Worm (Caenorhabditis elegans) whole organism, L4 larva: ENCODE data around the gene str-220.

Experiments
- Y48G9A.11 ChIP-seq: fragments of 200-800 bp; sonication (Bioruptor generic); IDR thresholded peaks from 2 replicates; pipeline ENCODE4 v1.3.6; 2022; ENCODE audit warnings: missing genetic modification reagents, missing genetic modification characterization, missing compliant biosample characterization
- Y5F2A.4 ChIP-seq: fragments of 200-800 bp; sonication (Bioruptor generic); optimal IDR thresholded peaks from 2 replicates; lab custom pipeline; 2018; ENCODE audit warnings: mild to moderate bottlenecking, missing genetic modification characterization, missing compliant biosample characterization
- aha-1 ChIP-seq: fragments of 150-350 bp; peaks from one replicate; lab custom pipeline; 2014; ENCODE audit warnings: missing biosample characterization, missing genetic modification characterization
- aly-2 ChIP-seq: sonication (generic microtip); optimal IDR thresholded peaks from 2 replicates; lab custom pipeline; 2018; ENCODE audit warnings: missing biosample characterization, missing genetic modification characterization
- ama-1 ChIP-seq: fragments of 150-350 bp; optimal IDR thresholded peaks from 2 replicates; lab custom pipeline; 2014; ENCODE audit warnings: inconsistent platforms, mixed read lengths
- attf-4 ChIP-seq: sonication (generic microtip); optimal IDR thresholded peaks from 3 replicates; lab custom pipeline; 2017; ENCODE audit warnings: missing biosample characterization, missing genetic modification characterization
- ceh-20 ChIP-seq: fragments of 200-800 bp; sonication (Bioruptor generic); IDR thresholded peaks from 2 replicates; pipeline ENCODE4 v1.3.6; 2022; ENCODE audit warnings: missing genetic modification reagents, missing genetic modification characterization, missing compliant biosample characterization
- ceh-62 ChIP-seq: sonication (generic microtip); optimal IDR thresholded peaks from 2 replicates; lab custom pipeline; 2017; ENCODE audit warnings: missing biosample characterization, missing genetic modification characterization
- ceh-82 ChIP-seq: sonication (generic microtip); optimal IDR thresholded peaks from 2 replicates; lab custom pipeline; 2017; ENCODE audit warnings: missing biosample characterization, missing genetic modification characterization
- daf-16 ChIP-seq, 3 experiments: sonication (generic microtip); optimal IDR thresholded peaks; 2 replicates each; lab custom pipeline; 2016 to 2017; ENCODE audit warnings: missing genetic modification characterization in 3 of 3, missing genetic modification reagents in 3 of 3, mild to moderate bottlenecking in 2 of 3, missing compliant biosample characterization in 2 of 3, missing biosample characterization in 1 of 3, moderate library complexity in 1 of 3
- daf-19 ChIP-seq: fragments of 200-800 bp; sonication (Bioruptor generic); conservative IDR thresholded peaks from 2 replicates; pipeline ENCODE4 v1.3.6; 2022; ENCODE audit warnings: missing genetic modification characterization, missing compliant biosample characterization
- dmd-6 ChIP-seq: fragments of 200-800 bp; sonication (Bioruptor generic); IDR thresholded peaks from 2 replicates; pipeline ENCODE4 v1.3.6; 2022; ENCODE audit warnings: missing genetic modification reagents, missing genetic modification characterization, missing compliant biosample characterization
- dmd-9 ChIP-seq: fragments of 200-800 bp; sonication (Bioruptor generic); IDR thresholded peaks from 2 replicates; pipeline ENCODE4 v1.3.6; 2022; ENCODE audit warnings: missing genetic modification reagents, missing genetic modification characterization, missing compliant biosample characterization
- duxl-1 ChIP-seq: sonication (generic microtip); optimal IDR thresholded peaks from 2 replicates; lab custom pipeline; 2016; ENCODE audit warnings: mild to moderate bottlenecking, missing genetic modification characterization, moderate library complexity, missing compliant biosample characterization; ENCODE audit not compliant: poor library complexity
- gei-8 ChIP-seq: fragments of 200-800 bp; sonication (Bioruptor generic); optimal IDR thresholded peaks from 2 replicates; lab custom pipeline; 2018; ENCODE audit warnings: mild to moderate bottlenecking, missing genetic modification characterization, missing compliant biosample characterization
- hlh-30 ChIP-seq: sonication (generic microtip); optimal IDR thresholded peaks from 2 replicates; lab custom pipeline; 2017; ENCODE audit warnings: antibody characterized with exemption, mild to moderate bottlenecking, missing genetic modification characterization, missing compliant biosample characterization; ENCODE audit not compliant: insufficient read depth
- hmg-1.1 ChIP-seq: fragments of 200-800 bp; sonication (Bioruptor generic); IDR thresholded peaks from 2 replicates; pipeline ENCODE4 v1.3.6; 2022; ENCODE audit warnings: missing genetic modification reagents, missing genetic modification characterization, missing compliant biosample characterization
- lin-13 ChIP-seq: fragments of 150-350 bp; optimal IDR thresholded peaks from 2 replicates; lab custom pipeline; 2014; ENCODE audit warnings: missing biosample characterization, missing genetic modification reagents, missing genetic modification characterization
- lin-39 ChIP-seq: fragments of 150-350 bp; optimal IDR thresholded peaks from 2 replicates; lab custom pipeline; 2014; ENCODE audit warnings: missing biosample characterization, missing genetic modification reagents, missing genetic modification characterization
- lsy-2 ChIP-seq, 2 experiments: fragments of 150-350 bp in 1 of 2; sonication (generic microtip) in 1 of 2; optimal IDR thresholded peaks; 2 replicates each; lab custom pipeline; 2014 to 2017; ENCODE audit warnings: missing biosample characterization in 2 of 2, missing genetic modification characterization in 2 of 2
- mdl-1 ChIP-seq, 2 experiments: fragments of 150-350 bp in 1 of 2; sonication (generic microtip) in 1 of 2; optimal IDR thresholded peaks; 2 replicates each; lab custom pipeline; 2014 to 2017; ENCODE audit warnings: missing biosample characterization in 2 of 2, missing genetic modification characterization in 2 of 2
- nhr-102 ChIP-seq: sonication (generic microtip); optimal IDR thresholded peaks from 2 replicates; lab custom pipeline; 2016; ENCODE audit warnings: mild to moderate bottlenecking, missing genetic modification characterization, moderate library complexity, missing compliant biosample characterization
- nhr-28 ChIP-seq: fragments of 150-350 bp; optimal IDR thresholded peaks from 2 replicates; lab custom pipeline; 2014; ENCODE audit warnings: missing biosample characterization, missing genetic modification characterization
- nhr-42 ChIP-seq: fragments of 200-800 bp; sonication (Bioruptor generic); IDR thresholded peaks from 2 replicates; pipeline ENCODE4 v1.3.6; 2022; ENCODE audit warnings: missing genetic modification characterization, missing compliant biosample characterization
- nhr-48 ChIP-seq: sonication (generic microtip); optimal IDR thresholded peaks from 2 replicates; lab custom pipeline; 2016; ENCODE audit warnings: mild to moderate bottlenecking, missing genetic modification characterization, missing compliant biosample characterization
- nhr-76 ChIP-seq: fragments of 150-350 bp; optimal IDR thresholded peaks from 2 replicates; lab custom pipeline; 2014; ENCODE audit warnings: missing biosample characterization, missing genetic modification characterization
- pha-4 ChIP-seq, 2 experiments: fragments of 150-350 bp in 1 of 2; fragments of 200-800 bp in 1 of 2; sonication (Bioruptor generic) in 1 of 2; IDR thresholded peaks in 1 of 2; optimal IDR thresholded peaks in 1 of 2; 2 replicates each; pipeline versions ENCODE4 v1.3.6 to Lab custom; 2014 to 2022; ENCODE audit warnings: missing genetic modification characterization in 2 of 2, missing genetic modification reagents in 2 of 2, missing biosample characterization in 1 of 2, missing compliant biosample characterization in 1 of 2
- rbr-2 ChIP-seq: sonication (generic microtip); optimal IDR thresholded peaks from 2 replicates; lab custom pipeline; 2016; ENCODE audit warnings: missing genotype, missing genetic modification characterization, missing compliant biosample characterization
- sdz-12 ChIP-seq: fragments of 200-800 bp; sonication (Bioruptor generic); optimal IDR thresholded peaks from 2 replicates; lab custom pipeline; 2018; ENCODE audit warnings: mild to moderate bottlenecking, missing genetic modification characterization, missing compliant biosample characterization
- snpc-1.2 ChIP-seq: fragments of 200-800 bp; sonication (Bioruptor generic); IDR thresholded peaks from 2 replicates; pipeline ENCODE4 v1.3.6; 2022; ENCODE audit warnings: missing genetic modification reagents, missing genetic modification characterization, missing compliant biosample characterization
- spr-1 ChIP-seq: sonication (generic microtip); optimal IDR thresholded peaks from 2 replicates; lab custom pipeline; 2016; ENCODE audit warnings: mild to moderate bottlenecking, missing genetic modification characterization, missing compliant biosample characterization
- tra-1 ChIP-seq: fragments of 200-800 bp; sonication (Bioruptor generic); IDR thresholded peaks from 2 replicates; pipeline ENCODE4 v1.3.6; 2022; ENCODE audit warnings: missing genetic modification reagents, missing genetic modification characterization, missing compliant biosample characterization
- unc-39 ChIP-seq: sonication (generic microtip); optimal IDR thresholded peaks from 2 replicates; lab custom pipeline; 2017; ENCODE audit warnings: missing biosample characterization, missing genetic modification characterization
- unc-62 ChIP-seq, 3 experiments: fragments of 150-350 bp in 1 of 3; sonication (generic microtip); optimal IDR thresholded peaks in 2 of 3; peaks in 1 of 3; 1 replicate in 1 of 3; 2 replicates in 2 of 3; lab custom pipeline; 2014 to 2017; ENCODE audit warnings: missing biosample characterization in 3 of 3, missing genetic modification characterization in 3 of 3, missing genetic modification reagents in 3 of 3, missing genotype in 1 of 3
- zfp-2 ChIP-seq: sonication (generic microtip); optimal IDR thresholded peaks from 2 replicates; lab custom pipeline; 2016; ENCODE audit warnings: mild to moderate bottlenecking, missing genetic modification characterization, missing compliant biosample characterization

Gene str-220

ce11 chrIV:7144670-7145257, 26.4 kb downstream of the str-220 start, which contains the start of gene hecd-1 (continued):
- TF ChIP-seq daf-16 (GFP tag; optimal IDR thresholded peaks at IDR 0.05; lab: Kevin White, UChicago): no peak
- no peak for TF ChIP-seq daf-16 (tag; optimal IDR thresholded peaks at IDR 0.05; lab: Kevin White, UChicago)
- TF ChIP-seq tra-1: no peak
- no peak for TF ChIP-seq aly-2 (tag; lab: Kevin White, UChicago)
- no peak for TF ChIP-seq dmd-6 (GFP tag; lab: Robert Waterston, UW)
- no peak for TF ChIP-seq nhr-76 (tag; lab: Kevin White, UChicago)
- no peak for TF ChIP-seq ceh-82 (tag; lab: Kevin White, UChicago)
- no peak for TF ChIP-seq ceh-62
- TF ChIP-seq mdl-1 (tag; optimal IDR thresholded peaks at IDR 0.05; lab: Kevin White, UChicago): peak in 1 of 2 experiments; percentile 25
- TF ChIP-seq ceh-20 (GFP tag; lab: Robert Waterston, UW): no peak
- TF ChIP-seq Y48G9A.11: no peak
- TF ChIP-seq duxl-1: no peak
- TF ChIP-seq gei-8 (GFP tag; lab: Kevin White, UChicago): no peak
- TF ChIP-seq nhr-48: no peak
- TF ChIP-seq lin-39 (tag; lab: Kevin White, UChicago): no peak
- no peak for TF ChIP-seq hmg-1.1 (GFP tag; lab: Robert Waterston, UW)
- TF ChIP-seq sdz-12 (GFP tag; lab: Kevin White, UChicago): no peak
- TF ChIP-seq dmd-9 (GFP tag; lab: Robert Waterston, UW): no peak
- TF ChIP-seq unc-39 (tag; lab: Kevin White, UChicago): no peak
- TF ChIP-seq lsy-2 (tag; optimal IDR thresholded peaks at IDR 0.05; lab: Kevin White, UChicago): peak in 1 of 2 experiments; percentile 56
- no peak for TF ChIP-seq zfp-2 (tag; lab: Kevin White, UChicago)
- TF ChIP-seq nhr-102 (tag; lab: Kevin White, UChicago): no peak
- TF ChIP-seq nhr-42 (GFP tag; lab: Robert Waterston, UW): no peak
- no peak for TF ChIP-seq spr-1 (tag; lab: Kevin White, UChicago)
- no peak for TF ChIP-seq pha-4 (GFP tag; IDR thresholded peaks at IDR 0.05; lab: Robert Waterston, UW)
- no peak for TF ChIP-seq pha-4 (tag; optimal IDR thresholded peaks at IDR 0.05; lab: Kevin White, UChicago)
- TF ChIP-seq nhr-28: peak; percentile 40
- TF ChIP-seq lin-13 (GFP tag; lab: Kevin White, UChicago): no peak
- TF ChIP-seq unc-62 (GFP tag; optimal IDR thresholded peaks at IDR 0.05 in 1 of 2; lab: Kevin White, UChicago): no peak
- TF ChIP-seq unc-62 (tag; optimal IDR thresholded peaks at IDR 0.05; lab: Kevin White, UChicago): no peak
- no peak for TF ChIP-seq daf-19
- TF ChIP-seq rbr-2 (tag; lab: Kevin White, UChicago): no peak
- no peak for TF ChIP-seq ama-1 (lab: Kevin White, UChicago)
- no peak for TF ChIP-seq attf-4
- TF ChIP-seq snpc-1.2 (GFP tag; lab: Robert Waterston, UW): no peak
- peak; percentile 79 for TF ChIP-seq hlh-30 (tag; lab: Kevin White, UChicago)

DNA sequence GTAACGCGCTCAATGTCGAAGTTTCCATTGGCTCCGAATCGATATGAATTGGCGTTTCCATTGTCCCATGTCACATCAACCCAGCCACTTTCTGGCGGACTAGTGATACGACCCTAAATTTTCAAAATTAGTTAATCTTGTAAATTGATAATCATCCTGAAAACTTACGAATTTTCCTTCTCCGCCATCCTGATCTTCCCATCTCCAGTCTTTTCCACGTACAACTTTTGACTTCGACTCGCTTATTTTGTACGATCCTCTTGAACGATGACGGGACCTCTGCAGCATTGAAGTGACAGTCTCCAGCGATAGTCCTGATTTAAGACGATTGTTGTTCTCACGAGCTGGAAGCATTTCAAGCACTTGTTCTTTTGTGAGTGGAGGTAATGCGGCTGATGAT, 32.0 kb downstream of the str-220 start:
- TF ChIP-seq unc-62 (GFP tag; optimal IDR thresholded peaks at IDR 0.05 in 1 of 2; lab: Kevin White, UChicago) (peak in 1 of 2 experiments; percentile 97), unc-62 (tag; optimal IDR thresholded peaks at IDR 0.05; lab: Kevin White, UChicago) (no peak), Y5F2A.4 (GFP tag; lab: Kevin White, UChicago) (no peak)

ce11 chrIV:7133983-7134382, 37.1 kb downstream of the str-220 start, which contains the start of gene mutd-1:
TSS of gene mutd-1 (minus strand) at chrIV:7134083.
- no peak for TF ChIP-seq rbr-2 (tag; lab: Kevin White, UChicago)
- TF ChIP-seq aha-1 (tag; lab: Kevin White, UChicago): peak; percentile 1
- TF ChIP-seq lsy-2 (tag; optimal IDR thresholded peaks at IDR 0.05; lab: Kevin White, UChicago): peak in 1 of 2 experiments; percentile 6
